Worm (Caenorhabditis elegans) whole organism, L1 larva: ENCODE data around the gene EEED8.14.
A peak's percentile ranks its signal among the peaks of the same experiment; 100 is the strongest.

Source experiments
- C04F5.9 ChIP-seq: sonication (generic microtip); optimal IDR thresholded peaks from 2 replicates; lab custom pipeline; 2016; ENCODE audit warnings: missing genetic modification characterization, missing compliant biosample characterization
- F16B12.6 ChIP-seq: fragments of 150-350 bp; optimal IDR thresholded peaks from 2 replicates; lab custom pipeline; 2014; ENCODE audit warnings: missing biosample characterization, missing genetic modification characterization
- Y116A8C.19 ChIP-seq: sonication (generic microtip); optimal IDR thresholded peaks from 2 replicates; lab custom pipeline; 2016; ENCODE audit warnings: missing compliant biosample characterization, missing genetic modification characterization, borderline replicate concordance
- aha-1 ChIP-seq: fragments of 150-350 bp; optimal IDR thresholded peaks from 2 replicates; lab custom pipeline; 2014; ENCODE audit warnings: missing biosample characterization, missing genetic modification characterization
- alr-1 ChIP-seq: fragments of 200-800 bp; sonication (Bioruptor generic); optimal IDR thresholded peaks from 2 replicates; lab custom pipeline; 2018; ENCODE audit warnings: borderline replicate concordance, mild to moderate bottlenecking, missing genetic modification characterization, missing compliant biosample characterization
- blmp-1 ChIP-seq: fragments of 150-350 bp; optimal IDR thresholded peaks from 2 replicates; lab custom pipeline; 2014; ENCODE audit warnings: missing biosample characterization, missing genetic modification characterization
- ceh-63 ChIP-seq: fragments of 200-800 bp; sonication (Bioruptor generic); optimal IDR thresholded peaks from 2 replicates; lab custom pipeline; 2018; ENCODE audit warnings: mild to moderate bottlenecking, missing genetic modification characterization, missing compliant biosample characterization
- ceh-82 ChIP-seq, 3 experiments: fragments of 150-350 bp in 1 of 3; sonication (generic microtip) in 2 of 3; optimal IDR thresholded peaks; 2 replicates each; lab custom pipeline; 2014 to 2017; ENCODE audit warnings: missing biosample characterization in 3 of 3, missing genetic modification characterization in 3 of 3
- ceh-90 ChIP-seq: sonication (generic microtip); optimal IDR thresholded peaks from 2 replicates; lab custom pipeline; 2016; ENCODE audit warnings: missing genetic modification characterization, missing compliant biosample characterization
- dpl-1 ChIP-seq, 3 experiments: fragments of 150-350 bp in 2 of 3; sonication (generic microtip) in 1 of 3; optimal IDR thresholded peaks; 2 replicates each; lab custom pipeline; 2014 to 2017; ENCODE audit warnings: missing biosample characterization in 3 of 3, missing genetic modification characterization in 3 of 3, missing genetic modification reagents in 3 of 3
- dsc-1 ChIP-seq: sonication (generic microtip); optimal IDR thresholded peaks from 2 replicates; lab custom pipeline; 2016; ENCODE audit warnings: mild to moderate bottlenecking, missing genetic modification characterization, missing compliant biosample characterization
- egl-13 ChIP-seq: sonication (generic microtip); optimal IDR thresholded peaks from 2 replicates; lab custom pipeline; 2016; ENCODE audit warnings: missing genotype, missing genetic modification reagents, missing genetic modification characterization, missing compliant biosample characterization
- egl-27 ChIP-seq, 2 experiments: fragments of 150-350 bp in 1 of 2; sonication (generic microtip); optimal IDR thresholded peaks; 3 replicates each; lab custom pipeline; 2017 to 2018; ENCODE audit warnings: missing biosample characterization in 2 of 2, missing genetic modification characterization in 2 of 2, missing genetic modification reagents in 2 of 2
- elt-3 ChIP-seq, 6 experiments: fragments of 150-350 bp in 1 of 6; sonication (generic microtip); optimal IDR thresholded peaks; 2 replicates each; lab custom pipeline; 2017 to 2018; ENCODE audit warnings: missing biosample characterization in 6 of 6, missing genetic modification characterization in 6 of 6, inconsistent platforms in 1 of 6
- ets-5 ChIP-seq: fragments of 200-800 bp; sonication (Bioruptor generic); IDR thresholded peaks from 2 replicates; pipeline ENCODE4 v1.3.6; 2022; ENCODE audit warnings: missing genetic modification characterization, missing compliant biosample characterization
- fkh-10 ChIP-seq: sonication (generic microtip); optimal IDR thresholded peaks from 2 replicates; lab custom pipeline; 2017; ENCODE audit warnings: missing biosample characterization, missing genetic modification reagents, missing genetic modification characterization
- fkh-4 ChIP-seq: sonication (generic microtip); optimal IDR thresholded peaks from 2 replicates; lab custom pipeline; 2016; ENCODE audit warnings: missing compliant biosample characterization, missing genetic modification characterization, borderline replicate concordance
- fos-1 ChIP-seq: fragments of 150-350 bp; optimal IDR thresholded peaks from 2 replicates; lab custom pipeline; 2014; ENCODE audit warnings: missing biosample characterization, missing genetic modification characterization
- irx-1 ChIP-seq: sonication (generic microtip); optimal IDR thresholded peaks from 2 replicates; lab custom pipeline; 2016; ENCODE audit warnings: missing genetic modification characterization, missing compliant biosample characterization
- lin-13 ChIP-seq: fragments of 150-350 bp; optimal IDR thresholded peaks from 2 replicates; lab custom pipeline; 2014; ENCODE audit warnings: missing biosample characterization, missing genetic modification reagents, missing genetic modification characterization
- lin-14 ChIP-seq: fragments of 200-800 bp; sonication (Bioruptor generic); optimal IDR thresholded peaks from 2 replicates; lab custom pipeline; 2018; ENCODE audit warnings: mild to moderate bottlenecking, missing genetic modification characterization, moderate library complexity, missing compliant biosample characterization
- lin-15B ChIP-seq: fragments of 150-350 bp; sonication (generic microtip); optimal IDR thresholded peaks from 3 replicates; lab custom pipeline; 2014; ENCODE audit warnings: missing biosample characterization, missing genetic modification characterization
- lin-39 ChIP-seq: fragments of 150-350 bp; optimal IDR thresholded peaks from 2 replicates; lab custom pipeline; 2014; ENCODE audit warnings: missing biosample characterization, missing genetic modification reagents, missing genetic modification characterization
- lir-3 ChIP-seq: sonication (generic microtip); optimal IDR thresholded peaks from 2 replicates; lab custom pipeline; 2016; ENCODE audit warnings: mild to moderate bottlenecking, missing genetic modification characterization, moderate library complexity, missing compliant biosample characterization; ENCODE audit not compliant: poor library complexity
- lsy-2 ChIP-seq, 2 experiments: fragments of 150-350 bp; optimal IDR thresholded peaks; 2 replicates each; lab custom pipeline; 2014; ENCODE audit warnings: missing biosample characterization in 2 of 2, missing genetic modification characterization in 2 of 2
- mab-9 ChIP-seq: fragments of 200-800 bp; sonication (Bioruptor generic); IDR thresholded peaks from 2 replicates; pipeline ENCODE4 v1.3.6; 2022; ENCODE audit warnings: missing genetic modification reagents, missing genetic modification characterization, missing compliant biosample characterization
- mdl-1 ChIP-seq, 2 experiments: fragments of 150-350 bp; optimal IDR thresholded peaks; 2 replicates each; lab custom pipeline; 2014 to 2017; ENCODE audit warnings: missing biosample characterization in 2 of 2, missing genetic modification characterization in 2 of 2, inconsistent platforms in 1 of 2
- mef-2 ChIP-seq: fragments of 150-350 bp; optimal IDR thresholded peaks from 2 replicates; lab custom pipeline; 2014; ENCODE audit warnings: missing biosample characterization, missing genetic modification characterization
- nhr-11 ChIP-seq: fragments of 150-350 bp; optimal IDR thresholded peaks from 2 replicates; lab custom pipeline; 2014; ENCODE audit warnings: missing biosample characterization, missing genetic modification characterization
- nhr-19 ChIP-seq: fragments of 200-800 bp; sonication (Bioruptor generic); conservative IDR thresholded peaks from 2 replicates; pipeline ENCODE4 v1.3.6; 2022; ENCODE audit warnings: missing genetic modification characterization, missing compliant biosample characterization
- nhr-237 ChIP-seq: fragments of 150-350 bp; optimal IDR thresholded peaks from 2 replicates; lab custom pipeline; 2014; ENCODE audit warnings: missing biosample characterization, missing genetic modification characterization
- nhr-84 ChIP-seq: sonication (generic microtip); optimal IDR thresholded peaks from 2 replicates; lab custom pipeline; 2017; ENCODE audit warnings: missing biosample characterization, missing genetic modification characterization
- pag-3 ChIP-seq: sonication (generic microtip); optimal IDR thresholded peaks from 2 replicates; lab custom pipeline; 2017; ENCODE audit warnings: missing genetic modification characterization, mild to moderate bottlenecking, missing compliant biosample characterization, antibody characterized with exemption, borderline replicate concordance; ENCODE audit not compliant: insufficient read depth
- pax-3 ChIP-seq: fragments of 200-800 bp; sonication (Bioruptor generic); optimal IDR thresholded peaks from 2 replicates; lab custom pipeline; 2018; ENCODE audit warnings: mild to moderate bottlenecking, missing genetic modification characterization, moderate library complexity, missing compliant biosample characterization
- pqm-1 ChIP-seq: sonication (generic microtip); optimal IDR thresholded peaks from 3 replicates; lab custom pipeline; 2017; ENCODE audit warnings: missing biosample characterization, missing genetic modification characterization
- rnt-1 ChIP-seq: sonication (generic microtip); optimal IDR thresholded peaks from 2 replicates; lab custom pipeline; 2016; ENCODE audit warnings: mild to moderate bottlenecking, missing genetic modification characterization, moderate library complexity, missing compliant biosample characterization
- skn-1 ChIP-seq: fragments of 150-350 bp; optimal IDR thresholded peaks from 2 replicates; lab custom pipeline; 2014; ENCODE audit warnings: missing biosample characterization, missing genetic modification characterization
- snu-23 ChIP-seq: sonication (generic microtip); optimal IDR thresholded peaks from 2 replicates; lab custom pipeline; 2016; ENCODE audit warnings: missing genetic modification characterization, missing compliant biosample characterization
- sox-4 ChIP-seq: sonication (generic microtip); optimal IDR thresholded peaks from 2 replicates; lab custom pipeline; 2016; ENCODE audit warnings: missing genetic modification characterization, missing compliant biosample characterization
- sptf-1 ChIP-seq: fragments of 150-350 bp; optimal IDR thresholded peaks from 2 replicates; lab custom pipeline; 2014; ENCODE audit warnings: missing biosample characterization, missing genetic modification characterization
- sup-37 ChIP-seq: fragments of 200-800 bp; sonication (Bioruptor generic); optimal IDR thresholded peaks from 2 replicates; lab custom pipeline; 2018; ENCODE audit warnings: mild to moderate bottlenecking, missing genetic modification characterization, missing compliant biosample characterization
- swsn-7 ChIP-seq: sonication (generic microtip); optimal IDR thresholded peaks from 2 replicates; lab custom pipeline; 2016; ENCODE audit warnings: missing genetic modification characterization, missing compliant biosample characterization
- tbx-2 ChIP-seq: sonication (generic microtip); optimal IDR thresholded peaks from 2 replicates; lab custom pipeline; 2016; ENCODE audit warnings: missing genetic modification characterization, missing compliant biosample characterization
- tlp-1 ChIP-seq: fragments of 150-350 bp; optimal IDR thresholded peaks from 2 replicates; lab custom pipeline; 2014; ENCODE audit warnings: missing biosample characterization, missing genetic modification characterization
- unc-86 ChIP-seq: sonication (generic microtip); optimal IDR thresholded peaks from 2 replicates; lab custom pipeline; 2016; ENCODE audit warnings: missing genetic modification characterization, missing compliant biosample characterization
- unc-98 ChIP-seq: fragments of 200-800 bp; sonication (Bioruptor generic); IDR thresholded peaks from 2 replicates; pipeline ENCODE4 v1.3.6; 2022; ENCODE audit warnings: missing genetic modification characterization, missing compliant biosample characterization
- vab-15 ChIP-seq: sonication (generic microtip); optimal IDR thresholded peaks from 2 replicates; lab custom pipeline; 2017; ENCODE audit warnings: missing genotype, mild to moderate bottlenecking, missing genetic modification characterization, missing compliant biosample characterization
- xbp-1 ChIP-seq: sonication (generic microtip); optimal IDR thresholded peaks from 2 replicates; lab custom pipeline; 2016; ENCODE audit warnings: missing genetic modification characterization, missing compliant biosample characterization
- zag-1 ChIP-seq: fragments of 150-350 bp; optimal IDR thresholded peaks from 2 replicates; lab custom pipeline; 2014; ENCODE audit warnings: missing biosample characterization, missing genetic modification characterization
- ztf-4 ChIP-seq: fragments of 150-350 bp; optimal IDR thresholded peaks from 2 replicates; lab custom pipeline; 2014; ENCODE audit warnings: missing biosample characterization, missing genetic modification characterization

EEED8.14 gene

DNA sequence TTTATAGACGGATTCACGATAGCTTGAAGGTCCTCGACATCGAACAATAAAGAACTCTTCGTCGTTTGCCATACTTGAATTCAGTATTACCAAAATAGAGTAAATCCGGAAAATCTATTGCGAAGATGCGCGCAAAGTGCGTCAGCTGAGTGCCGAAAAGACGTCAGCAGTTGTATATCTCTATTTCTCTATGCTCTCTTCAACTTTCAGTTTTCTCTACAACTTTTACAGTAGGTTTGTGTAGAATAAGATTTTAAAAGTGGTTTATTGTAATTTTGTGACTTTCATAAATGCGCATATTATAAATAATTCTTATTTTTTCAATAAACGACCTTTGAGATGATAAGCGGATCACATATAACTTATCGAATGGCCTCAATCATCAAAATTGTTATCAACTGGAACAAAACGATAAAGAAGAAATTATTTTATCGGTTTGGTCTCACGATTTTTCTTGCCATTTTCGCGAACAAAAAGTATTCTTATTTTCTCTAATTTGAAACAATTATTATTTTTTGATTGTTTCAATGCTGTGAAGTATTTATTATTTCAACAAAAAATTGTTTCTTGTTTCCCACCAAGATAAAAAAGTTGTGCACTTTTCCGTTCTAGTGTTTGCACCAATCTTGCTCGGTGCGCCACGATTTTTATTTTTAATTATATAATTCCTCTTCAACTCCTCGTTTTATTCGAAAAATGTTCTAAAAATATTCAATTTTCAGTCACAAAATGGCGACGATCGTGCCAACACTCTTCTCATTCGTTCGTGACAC is 40.4 kb downstream of the EEED8.14 start, which contains the start of the genes agt-2 and F09E5.3 (continued):
- TF ChIP-seq sox-4 (tag; lab: Kevin White, UChicago) (peak; percentile 77), fos-1 (peak; percentile 89), tlp-1 (tag; lab: Kevin White, UChicago) (no peak), mef-2 (tag; lab: Kevin White, UChicago) (peak; percentile 28), lin-15B (tag; lab: Kevin White, UChicago) (peak; percentile 82), elt-3 (tag; optimal IDR thresholded peaks at IDR 0.05; lab: Kevin White, UChicago) (peak in 3 of 6 experiments; percentile 43 to 81 (median 77)), skn-1 (peak; percentile 94), mab-9 (GFP tag; lab: Robert Waterston, UW) (peak; percentile 88), lir-3 (peak; percentile 87), ceh-82 (tag; optimal IDR thresholded peaks at IDR 0.05; lab: Kevin White, UChicago) (peak; percentile 92 to 95 (median 93)), lin-14 (GFP tag; lab: Kevin White, UChicago) (peak; percentile 96), dpl-1 (GFP tag; optimal IDR thresholded peaks at IDR 0.05; lab: Kevin White, UChicago) (peak; percentile 88 to 91 (median 90)), Y116A8C.19 (no peak), C04F5.9 (tag; lab: Kevin White, UChicago) (peak; percentile 81), F16B12.6 (tag; lab: Kevin White, UChicago) (peak; percentile 76), egl-13 (tag; lab: Kevin White, UChicago) (peak; percentile 84), ceh-63 (no peak), lsy-2 (tag; optimal IDR thresholded peaks at IDR 0.05; lab: Kevin White, UChicago) (peak; percentile 95 to 97), pqm-1 (tag; lab: Kevin White, UChicago) (no peak), egl-27 (tag; optimal IDR thresholded peaks at IDR 0.05; lab: Kevin White, UChicago) (peak; percentile 1 to 14), zag-1 (peak; percentile 26), sup-37 (peak; percentile 79), lin-39 (tag; lab: Kevin White, UChicago) (peak; percentile 94), tbx-2 (tag; lab: Kevin White, UChicago) (peak; percentile 94), vab-15 (tag; lab: Kevin White, UChicago) (peak; percentile 25), mdl-1 (tag; optimal IDR thresholded peaks at IDR 0.05; lab: Kevin White, UChicago) (peak in 1 of 2 experiments; percentile 84), alr-1 (no peak), nhr-11 (tag; lab: Kevin White, UChicago) (peak; percentile 81), swsn-7 (tag; lab: Kevin White, UChicago) (peak; percentile 96), snu-23 (GFP tag; lab: Kevin White, UChicago) (peak; percentile 98), blmp-1 (tag; lab: Kevin White, UChicago) (peak; percentile 81), ceh-90 (peak; percentile 37), dsc-1 (tag; lab: Kevin White, UChicago) (peak; percentile 95), fkh-10 (GFP tag; lab: Kevin White, UChicago) (peak; percentile 71), unc-98 (GFP tag; lab: Robert Waterston, UW) (no peak), nhr-237 (tag; lab: Kevin White, UChicago) (peak; percentile 75), nhr-84 (no peak), fkh-4 (tag; lab: Kevin White, UChicago) (peak; percentile 13), pag-3 (no peak), aha-1 (peak; percentile 20), irx-1 (tag; lab: Kevin White, UChicago) (peak; percentile 91), nhr-19 (GFP tag; lab: Robert Waterston, UW) (peak; percentile 93), pax-3 (peak; percentile 83), ztf-4 (peak; percentile 91), ets-5 (GFP tag; lab: Robert Waterston, UW) (no peak), rnt-1 (tag; lab: Kevin White, UChicago) (peak; percentile 96), lin-13 (GFP tag; lab: Kevin White, UChicago) (peak; percentile 88), unc-86 (tag; lab: Kevin White, UChicago) (peak; percentile 93), sptf-1 (tag; lab: Kevin White, UChicago) (no peak), xbp-1 (tag; lab: Kevin White, UChicago) (peak; percentile 95)
